Worm (Caenorhabditis elegans) whole organism, L3 larva: Measurements from ENCODE around the gene R13H4.7.
A peak's percentile ranks its signal among the peaks of the same experiment; 100 is the strongest.

Experiments
- R02D3.7 ChIP-seq: fragments of 150-350 bp; optimal IDR thresholded peaks from 2 replicates; lab custom pipeline; 2014; ENCODE audit warnings: missing biosample characterization, missing genetic modification characterization
- ZK546.5 ChIP-seq: sonication (generic microtip); optimal IDR thresholded peaks from 2 replicates; lab custom pipeline; 2017; ENCODE audit warnings: missing biosample characterization, missing genetic modification characterization
- ama-1 ChIP-seq: fragments of 150-350 bp; optimal IDR thresholded peaks from 2 replicates; lab custom pipeline; 2018
- ceh-16 ChIP-seq: sonication (generic microtip); optimal IDR thresholded peaks from 2 replicates; lab custom pipeline; 2017; ENCODE audit warnings: missing biosample characterization, missing genetic modification characterization
- ceh-28 ChIP-seq: fragments of 150-350 bp; optimal IDR thresholded peaks from 2 replicates; lab custom pipeline; 2014; ENCODE audit warnings: missing biosample characterization, missing genetic modification reagents, missing genetic modification characterization
- ceh-82 ChIP-seq: fragments of 150-350 bp; optimal IDR thresholded peaks from 2 replicates; lab custom pipeline; 2014; ENCODE audit warnings: missing biosample characterization, missing genetic modification characterization
- ceh-9 ChIP-seq: sonication (generic microtip); optimal IDR thresholded peaks from 2 replicates; lab custom pipeline; 2018; ENCODE audit warnings: missing biosample characterization, missing genetic modification characterization
- egl-5 ChIP-seq: fragments of 150-350 bp; optimal IDR thresholded peaks from 2 replicates; lab custom pipeline; 2017; ENCODE audit warnings: missing biosample characterization, missing genetic modification reagents, missing genetic modification characterization, inconsistent platforms
- elt-1 ChIP-seq: fragments of 150-350 bp; optimal IDR thresholded peaks from 2 replicates; lab custom pipeline; 2014; ENCODE audit warnings: missing biosample characterization, missing genetic modification characterization
- elt-2 ChIP-seq: sonication (generic microtip); optimal IDR thresholded peaks from 2 replicates; lab custom pipeline; 2016; ENCODE audit warnings: missing genetic modification reagents, mild to moderate bottlenecking, missing genetic modification characterization, missing compliant biosample characterization
- elt-3 ChIP-seq, 3 experiments: fragments of 150-350 bp in 1 of 3; sonication (generic microtip) in 2 of 3; optimal IDR thresholded peaks; 2 replicates in 2 of 3; 4 replicates in 1 of 3; lab custom pipeline; 2014 to 2017; ENCODE audit warnings: missing biosample characterization in 3 of 3, missing genetic modification characterization in 3 of 3
- eor-1 ChIP-seq, 2 experiments: fragments of 150-350 bp; optimal IDR thresholded peaks; 2 replicates each; lab custom pipeline; 2014 to 2018; ENCODE audit warnings: missing biosample characterization in 2 of 2, missing genetic modification characterization in 2 of 2
- fkh-10 ChIP-seq: sonication (generic microtip); optimal IDR thresholded peaks from 2 replicates; lab custom pipeline; 2017; ENCODE audit warnings: missing biosample characterization, missing genetic modification reagents, missing genetic modification characterization
- fkh-2 ChIP-seq: fragments of 150-350 bp; optimal IDR thresholded peaks from 2 replicates; lab custom pipeline; 2014; ENCODE audit warnings: missing biosample characterization, missing genetic modification reagents, missing genetic modification characterization
- fos-1 ChIP-seq: fragments of 150-350 bp; optimal IDR thresholded peaks from 2 replicates; lab custom pipeline; 2014; ENCODE audit warnings: missing biosample characterization, missing genetic modification characterization
- jun-1 ChIP-seq: fragments of 150-350 bp; optimal IDR thresholded peaks from 2 replicates; lab custom pipeline; 2014; ENCODE audit warnings: missing biosample characterization, missing genetic modification reagents, missing genetic modification characterization
- lin-39 ChIP-seq: fragments of 150-350 bp; optimal IDR thresholded peaks from 2 replicates; lab custom pipeline; 2018; ENCODE audit warnings: missing biosample characterization, missing genetic modification reagents, missing genetic modification characterization
- lsy-12 ChIP-seq: sonication (generic microtip); optimal IDR thresholded peaks from 2 replicates; lab custom pipeline; 2016; ENCODE audit warnings: mild to moderate bottlenecking, missing genetic modification characterization, missing compliant biosample characterization
- mdl-1 ChIP-seq: fragments of 150-350 bp; optimal IDR thresholded peaks from 2 replicates; lab custom pipeline; 2014; ENCODE audit warnings: missing biosample characterization, missing genetic modification characterization
- nfya-1 ChIP-seq: sonication (generic microtip); optimal IDR thresholded peaks from 2 replicates; lab custom pipeline; 2017; ENCODE audit warnings: missing genetic modification characterization, mild to moderate bottlenecking, missing compliant biosample characterization, antibody characterized with exemption, moderate library complexity; ENCODE audit not compliant: insufficient read depth
- nhr-11 ChIP-seq: fragments of 150-350 bp; optimal IDR thresholded peaks from 2 replicates; lab custom pipeline; 2014; ENCODE audit warnings: missing biosample characterization, missing genetic modification characterization
- nhr-12 ChIP-seq: fragments of 150-350 bp; optimal IDR thresholded peaks from 2 replicates; lab custom pipeline; 2014; ENCODE audit warnings: missing biosample characterization, missing genetic modification characterization
- nhr-23 ChIP-seq: fragments of 150-350 bp; optimal IDR thresholded peaks from 2 replicates; lab custom pipeline; 2014; ENCODE audit warnings: missing biosample characterization, missing genetic modification reagents, missing genetic modification characterization
- nhr-237 ChIP-seq: fragments of 150-350 bp; optimal IDR thresholded peaks from 2 replicates; lab custom pipeline; 2014; ENCODE audit warnings: missing biosample characterization, missing genetic modification characterization
- nhr-28 ChIP-seq: fragments of 150-350 bp; optimal IDR thresholded peaks from 2 replicates; lab custom pipeline; 2014; ENCODE audit warnings: missing biosample characterization, missing genetic modification characterization
- nhr-43 ChIP-seq: sonication (generic microtip); optimal IDR thresholded peaks from 2 replicates; lab custom pipeline; 2016; ENCODE audit warnings: mild to moderate bottlenecking, missing genetic modification characterization, missing compliant biosample characterization; ENCODE audit not compliant: poor library complexity, severe bottlenecking
- nhr-67 ChIP-seq: fragments of 150-350 bp; optimal IDR thresholded peaks from 2 replicates; lab custom pipeline; 2014; ENCODE audit warnings: missing biosample characterization, missing genetic modification characterization
- nhr-76 ChIP-seq: fragments of 150-350 bp; sonication (generic microtip); optimal IDR thresholded peaks from 5 replicates; lab custom pipeline; 2014; ENCODE audit warnings: missing biosample characterization, missing genetic modification characterization
- nhr-77 ChIP-seq: fragments of 150-350 bp; optimal IDR thresholded peaks from 2 replicates; lab custom pipeline; 2014; ENCODE audit warnings: missing biosample characterization, missing genetic modification characterization
- pha-4 ChIP-seq: fragments of 150-350 bp; optimal IDR thresholded peaks from 2 replicates; lab custom pipeline; 2014; ENCODE audit warnings: missing biosample characterization, missing genetic modification reagents, missing genetic modification characterization
- pqm-1 ChIP-seq: fragments of 150-350 bp; optimal IDR thresholded peaks from 2 replicates; lab custom pipeline; 2017; ENCODE audit warnings: missing biosample characterization, missing genetic modification characterization, inconsistent platforms
- snpc-4 ChIP-seq: fragments of 150-350 bp; optimal IDR thresholded peaks from 2 replicates; lab custom pipeline; 2014; ENCODE audit warnings: missing biosample characterization, missing genetic modification characterization
- tbx-2 ChIP-seq: sonication (generic microtip); optimal IDR thresholded peaks from 2 replicates; lab custom pipeline; 2016; ENCODE audit warnings: mild to moderate bottlenecking, missing genetic modification characterization, missing compliant biosample characterization
- unc-39 ChIP-seq: sonication (generic microtip); optimal IDR thresholded peaks from 4 replicates; lab custom pipeline; 2017; ENCODE audit warnings: missing biosample characterization, missing genetic modification characterization
- zag-1 ChIP-seq: fragments of 150-350 bp; optimal IDR thresholded peaks from 2 replicates; lab custom pipeline; 2014; ENCODE audit warnings: missing biosample characterization, missing genetic modification characterization
- ztf-11 ChIP-seq: fragments of 150-350 bp; optimal IDR thresholded peaks from 2 replicates; lab custom pipeline; 2014; ENCODE audit warnings: missing biosample characterization, missing genetic modification characterization
- ztf-4 ChIP-seq: fragments of 150-350 bp; optimal IDR thresholded peaks from 2 replicates; lab custom pipeline; 2014; ENCODE audit warnings: missing biosample characterization, missing genetic modification characterization

The R13H4.7 gene

DNA sequence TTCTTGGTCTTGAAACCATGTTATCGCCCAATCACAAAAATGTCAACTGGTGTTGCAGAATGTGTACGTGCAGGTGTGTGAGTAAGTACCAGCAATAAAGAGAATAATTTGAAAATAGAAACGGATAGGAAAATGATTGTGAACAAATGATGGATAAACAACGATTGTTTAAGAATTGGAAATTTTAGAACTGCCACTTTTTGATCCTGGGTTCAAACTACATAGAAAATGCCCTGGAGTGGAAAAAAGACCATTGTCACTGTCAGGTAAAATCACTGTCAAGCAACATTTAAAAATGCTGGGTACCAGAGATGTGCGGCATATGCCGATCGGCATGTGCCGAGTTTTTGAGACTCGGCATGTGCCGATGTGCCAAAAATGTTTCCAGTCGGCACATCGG lies 15.2 kb upstream of the R13H4.7 start:
- TF ChIP-seq lin-39: no peak

DNA sequence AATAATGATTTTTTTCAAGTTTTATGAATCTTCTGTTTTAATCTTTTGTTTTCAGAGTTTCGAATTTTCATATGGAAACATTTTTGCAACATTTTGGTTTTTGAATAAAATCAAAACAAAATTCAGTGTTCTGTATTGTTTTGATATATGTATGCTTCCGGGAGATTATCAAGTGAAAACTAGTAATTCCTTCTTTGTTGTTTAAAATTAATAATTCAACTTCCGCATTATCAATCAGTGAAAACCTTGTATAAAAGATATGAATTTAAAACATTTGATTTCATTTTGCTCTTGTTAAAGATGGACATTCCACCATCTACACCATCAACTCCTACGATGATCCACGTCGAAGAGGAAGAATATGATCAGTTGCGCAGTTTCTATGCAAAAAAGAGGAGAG lies 11.7 kb upstream of the R13H4.7 start, which contains the start of gene sulp-5:
TSS of gene sulp-5 (plus strand) at position 301 of the 400 bp plus-strand sequence.
- TF ChIP-seq fkh-10 (GFP tag; lab: Kevin White, UChicago) (no peak), elt-2 (tag; lab: Kevin White, UChicago) (no peak), jun-1 (no peak), nfya-1 (tag; lab: Kevin White, UChicago) (no peak), nhr-11 (tag; lab: Kevin White, UChicago) (no peak), ceh-28 (tag; lab: Kevin White, UChicago) (no peak), nhr-43 (no peak), ztf-11 (tag; lab: Kevin White, UChicago) (no peak), nhr-12 (tag; lab: Kevin White, UChicago) (no peak), nhr-237 (tag; lab: Kevin White, UChicago) (no peak), ztf-4 (tag; lab: Kevin White, UChicago) (no peak), nhr-28 (tag; lab: Kevin White, UChicago) (no peak), egl-5 (no peak), nhr-23 (tag; lab: Kevin White, UChicago) (no peak), nhr-76 (tag; lab: Kevin White, UChicago) (no peak), lsy-12 (no peak), mdl-1 (tag; lab: Kevin White, UChicago) (no peak), zag-1 (tag; lab: Kevin White, UChicago) (no peak), eor-1 (tag; optimal IDR thresholded peaks at IDR 0.05; lab: Kevin White, UChicago) (no peak)

DNA sequence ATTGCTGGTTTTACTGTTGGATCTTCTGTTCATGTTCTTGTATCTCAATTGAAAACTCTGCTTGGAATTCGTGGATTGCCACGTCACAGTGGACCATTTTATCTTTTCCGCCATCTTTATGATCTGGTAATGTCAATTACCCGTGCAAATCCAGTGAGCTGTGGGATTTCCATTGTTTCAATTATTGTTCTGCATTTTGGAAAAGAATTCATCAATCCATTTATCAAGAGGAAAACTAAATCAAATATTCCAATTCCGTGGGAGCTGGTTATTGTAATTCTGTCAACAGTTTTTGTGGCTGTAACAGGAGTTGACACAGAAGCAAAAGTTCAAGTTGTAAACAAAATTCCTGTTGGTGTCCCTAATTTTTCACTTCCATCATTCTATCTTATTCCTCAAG lies 8.6 kb upstream of the R13H4.7 start:
- TF ChIP-seq elt-1 (tag; lab: Kevin White, UChicago): no peak
- TF ChIP-seq R02D3.7 (tag; lab: Kevin White, UChicago): no peak
- no peak for TF ChIP-seq nhr-237 (tag; lab: Kevin White, UChicago)
- no peak for TF ChIP-seq nhr-23 (tag; lab: Kevin White, UChicago)
- no peak for TF ChIP-seq nhr-76 (tag; lab: Kevin White, UChicago)
- no peak for TF ChIP-seq nhr-11 (tag; lab: Kevin White, UChicago)
- TF ChIP-seq ama-1: no peak
- no peak for TF ChIP-seq nhr-77 (tag; lab: Kevin White, UChicago)
- TF ChIP-seq, all 47 proteins: peak for 0

DNA sequence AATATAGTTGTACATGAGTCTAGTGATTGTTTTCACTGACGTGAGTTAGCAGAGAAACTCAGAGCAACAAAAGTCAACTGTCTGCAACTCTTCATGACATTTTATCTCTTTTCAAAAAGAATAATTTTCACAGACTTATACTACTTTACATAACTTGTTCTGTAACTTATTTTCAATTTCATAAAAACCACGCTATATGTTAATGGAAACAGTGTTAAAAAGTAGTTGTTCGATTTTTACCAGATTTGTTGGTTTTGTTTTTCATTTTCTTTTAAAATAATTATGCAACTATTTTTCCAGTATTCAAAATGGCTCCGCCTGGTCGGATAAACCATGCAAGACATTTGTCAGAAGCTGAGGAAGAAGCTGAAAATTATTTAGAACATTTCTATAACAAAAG lies 7.0 kb upstream of the R13H4.7 start, which contains the start of gene sulp-4:
TSS of gene sulp-4 (plus strand) at position 301 of the 400 bp plus-strand sequence.
- TF ChIP-seq nhr-11 (tag; lab: Kevin White, UChicago) (no peak), ZK546.5 (no peak), nhr-77 (tag; lab: Kevin White, UChicago) (no peak), ceh-82 (tag; lab: Kevin White, UChicago) (no peak), lsy-12 (no peak), nhr-67 (tag; lab: Kevin White, UChicago) (no peak), tbx-2 (tag; lab: Kevin White, UChicago) (no peak), mdl-1 (tag; lab: Kevin White, UChicago) (no peak), nhr-237 (tag; lab: Kevin White, UChicago) (no peak), ztf-11 (tag; lab: Kevin White, UChicago) (no peak)

DNA sequence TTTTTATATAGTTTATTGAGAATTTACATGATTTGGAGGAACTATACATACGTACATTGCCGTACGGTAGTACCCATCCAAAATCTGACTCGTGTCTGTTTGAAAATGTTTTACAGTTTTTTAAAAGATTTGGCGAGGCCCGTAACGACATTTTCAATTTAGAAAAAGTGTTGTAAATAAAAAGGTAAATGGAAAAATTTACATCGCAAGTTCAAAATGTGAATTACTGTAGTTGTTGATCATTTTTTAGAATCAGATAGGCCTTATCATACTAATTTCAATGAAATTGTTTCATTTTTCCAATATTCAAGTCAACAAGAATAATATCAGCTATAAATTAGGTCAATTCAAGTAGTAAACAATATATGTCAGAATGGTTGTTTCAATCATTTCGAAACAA lies 5.2 kb downstream of the R13H4.7 start, which contains the start of gene R13H4.6:
TSS of gene R13H4.6 (plus strand) at position 301 of the 400 bp plus-strand sequence.
- TF ChIP-seq pha-4 (tag; lab: Kevin White, UChicago) (peak; percentile 20), nhr-76 (tag; lab: Kevin White, UChicago) (no peak)

DNA sequence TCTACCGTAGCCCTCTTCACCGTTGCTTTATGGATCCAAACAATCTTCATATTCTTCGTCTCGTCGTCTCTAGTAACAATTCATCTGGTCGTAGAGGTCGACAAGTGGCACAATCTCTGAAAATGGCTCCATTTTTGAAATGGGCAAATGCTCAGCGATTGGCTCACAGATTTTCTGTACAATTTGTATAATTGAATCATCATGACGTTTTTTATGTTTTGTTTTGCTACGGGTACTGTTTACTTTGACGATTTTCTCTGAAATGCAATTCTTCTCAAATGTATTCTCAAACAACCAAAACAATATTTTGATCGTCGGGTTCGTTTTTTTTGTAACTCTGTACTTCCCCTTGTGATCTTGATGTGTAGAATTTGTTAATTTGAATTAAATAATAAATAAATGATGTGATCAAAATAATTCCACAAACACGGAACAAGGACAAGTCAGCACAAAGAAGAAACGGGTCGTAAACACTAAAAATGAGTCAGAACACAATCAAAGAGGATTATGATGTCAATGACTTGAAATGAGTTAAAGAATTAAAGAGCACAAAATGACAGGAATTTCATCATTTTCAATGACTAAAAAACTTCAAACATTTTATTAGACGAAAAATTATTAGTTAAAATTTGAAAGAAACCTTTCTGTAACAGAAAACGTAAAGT lies 6.0 kb downstream of the R13H4.7 start:
- TF ChIP-seq pha-4 (tag; lab: Kevin White, UChicago) (peak; percentile 36), ztf-4 (tag; lab: Kevin White, UChicago) (no peak), snpc-4 (no peak), elt-2 (tag; lab: Kevin White, UChicago) (peak; percentile 36), jun-1 (peak; percentile 52), fkh-2 (tag; lab: Kevin White, UChicago) (no peak), elt-3 (tag; optimal IDR thresholded peaks at IDR 0.05; lab: Kevin White, UChicago) (no peak), lsy-12 (no peak), ztf-11 (tag; lab: Kevin White, UChicago) (no peak), unc-39 (tag; lab: Kevin White, UChicago) (no peak), tbx-2 (tag; lab: Kevin White, UChicago) (no peak), nhr-11 (tag; lab: Kevin White, UChicago) (no peak), nhr-67 (tag; lab: Kevin White, UChicago) (no peak), R02D3.7 (tag; lab: Kevin White, UChicago) (no peak), nhr-237 (tag; lab: Kevin White, UChicago) (no peak), nfya-1 (tag; lab: Kevin White, UChicago) (no peak), ceh-9 (no peak), fos-1 (tag; lab: Kevin White, UChicago) (no peak), pqm-1 (peak; percentile 58), ZK546.5 (no peak), eor-1 (tag; optimal IDR thresholded peaks at IDR 0.05; lab: Kevin White, UChicago) (no peak), nhr-43 (no peak), ceh-16 (tag; lab: Kevin White, UChicago) (no peak)
